Fruit fly (Drosophila melanogaster): Measurements from ENCODE around the gene Oga.
A peak's percentile ranks its signal among the peaks of the same experiment; 100 is the strongest.

Oga gene

dm6 chr3R:21215290-21215689 lies 3.6 kb upstream of the Oga start:
- TF ChIP-seq cic (GFP tag; optimal IDR thresholded peaks at IDR 0.05) (no peak), CG1620 (GFP tag; optimal IDR thresholded peaks at IDR 0.05) (no peak), cnc (optimal IDR thresholded peaks at IDR 0.05) (no peak), Hr96 (GFP tag; optimal IDR thresholded peaks at IDR 0.05) (no peak), tj (GFP tag; optimal IDR thresholded peaks at IDR 0.05) (no peak), kay (GFP tag; ENCODE audit: borderline replicate concordance) (no peak), toe (GFP tag; optimal IDR thresholded peaks at IDR 0.05) (no peak), CG12768 (GFP tag; optimal IDR thresholded peaks at IDR 0.05) (no peak), CG7101 (tag; optimal IDR thresholded peaks at IDR 0.05) (no peak), CG5204 (GFP tag; optimal IDR thresholded peaks at IDR 0.05) (no peak), CG33017 (tag; optimal IDR thresholded peaks at IDR 0.05) (no peak), CG14711 (tag; optimal IDR thresholded peaks at IDR 0.05) (no peak), Crg-1 (GFP tag; optimal IDR thresholded peaks at IDR 0.05) (no peak), CG11617 (GFP tag; optimal IDR thresholded peaks at IDR 0.05) (no peak)

DNA sequence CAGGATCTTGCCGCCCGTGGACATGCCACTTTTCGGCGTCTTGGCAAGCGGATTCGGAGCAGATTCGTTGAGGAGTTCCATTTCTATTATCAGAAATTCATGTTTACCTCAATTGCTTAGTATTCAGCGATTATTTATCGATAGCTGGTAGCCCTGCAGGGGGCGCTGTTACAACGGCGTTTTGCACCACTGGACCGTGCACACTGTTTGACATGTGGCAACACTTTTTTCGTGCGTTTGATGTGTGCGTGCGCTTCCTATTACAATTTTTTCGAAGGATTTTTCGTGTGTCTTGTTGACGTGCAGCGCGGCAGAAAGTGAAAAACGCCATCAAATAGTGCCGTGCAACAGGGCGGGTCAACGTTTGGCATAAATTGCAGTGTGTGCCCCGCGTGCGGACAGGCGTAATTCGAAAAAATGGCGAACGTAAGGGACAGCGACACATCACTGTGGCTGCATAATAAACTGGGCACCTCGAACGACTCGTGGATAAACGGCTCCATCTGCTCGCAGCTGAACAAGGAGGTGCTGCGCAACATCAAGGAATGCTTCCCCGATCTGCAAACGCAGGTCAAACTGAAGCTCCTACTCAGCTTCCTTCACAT lies 4.7 kb downstream of the Oga start, which contains the start of the genes CG3337 and Nelf-A:
TSS of gene CG3337 (minus strand) at position 132 of the 605 bp plus-strand sequence.
TSS of gene Nelf-A (plus strand) at position 252 of the 605 bp plus-strand sequence.
- TF ChIP-seq tj (GFP tag; optimal IDR thresholded peaks at IDR 0.05) (peak; percentile 9), pad (GFP tag; optimal IDR thresholded peaks at IDR 0.05) (peak; percentile 74), CG12768 (GFP tag; optimal IDR thresholded peaks at IDR 0.05) (peak; percentile 40), CG5204 (GFP tag; optimal IDR thresholded peaks at IDR 0.05) (no peak), Hr96 (GFP tag; optimal IDR thresholded peaks at IDR 0.05) (no peak), kay (GFP tag; ENCODE audit: borderline replicate concordance) (no peak), CG1620 (GFP tag; optimal IDR thresholded peaks at IDR 0.05) (peak; percentile 90), cic (GFP tag; optimal IDR thresholded peaks at IDR 0.05) (peak; percentile 68), Clk (GFP tag; optimal IDR thresholded peaks at IDR 0.05) (peak; percentile 59), Mnt (GFP tag; optimal IDR thresholded peaks at IDR 0.05) (peak; percentile 89), toe (GFP tag; optimal IDR thresholded peaks at IDR 0.05) (no peak), ovo (GFP tag; optimal IDR thresholded peaks at IDR 0.05) (peak; percentile 75), CG11617 (GFP tag; optimal IDR thresholded peaks at IDR 0.05) (peak; percentile 17), Crg-1 (GFP tag; optimal IDR thresholded peaks at IDR 0.05) (peak; percentile 87), CG7101 (tag; optimal IDR thresholded peaks at IDR 0.05) (peak; percentile 50), CG14711 (tag; optimal IDR thresholded peaks at IDR 0.05) (peak; percentile 64), CG33017 (tag; optimal IDR thresholded peaks at IDR 0.05) (no peak), bab1 (GFP tag; optimal IDR thresholded peaks at IDR 0.05) (peak; percentile 68), cnc (optimal IDR thresholded peaks at IDR 0.05) (no peak), CG7045 (GFP tag; optimal IDR thresholded peaks at IDR 0.05) (peak; percentile 18)

- TF ChIP-seq kay (GFP tag; ENCODE audit: borderline replicate concordance) = no peak
- peak; percentile 49 for TF ChIP-seq cic (GFP tag; optimal IDR thresholded peaks at IDR 0.05)
- TF ChIP-seq Mnt (GFP tag; optimal IDR thresholded peaks at IDR 0.05) = peak; percentile 58
Observed at dm6 chr3R:21224230-21224629, 5.4 kb downstream of the Oga start.

- TF ChIP-seq Crg-1 (GFP tag; optimal IDR thresholded peaks at IDR 0.05) (no peak), tj (GFP tag; optimal IDR thresholded peaks at IDR 0.05) (no peak), CG1620 (GFP tag; optimal IDR thresholded peaks at IDR 0.05) (no peak), Clk (GFP tag; optimal IDR thresholded peaks at IDR 0.05) (no peak), CG33017 (tag; optimal IDR thresholded peaks at IDR 0.05) (no peak), CG11617 (GFP tag; optimal IDR thresholded peaks at IDR 0.05) (no peak), toe (GFP tag; optimal IDR thresholded peaks at IDR 0.05) (no peak), CG7101 (tag; optimal IDR thresholded peaks at IDR 0.05) (no peak), CG12768 (GFP tag; optimal IDR thresholded peaks at IDR 0.05) (no peak), kay (GFP tag; ENCODE audit: borderline replicate concordance) (no peak), Hr96 (GFP tag; optimal IDR thresholded peaks at IDR 0.05) (no peak), CG5204 (GFP tag; optimal IDR thresholded peaks at IDR 0.05) (no peak), CG7045 (GFP tag; optimal IDR thresholded peaks at IDR 0.05) (no peak), Mnt (GFP tag; optimal IDR thresholded peaks at IDR 0.05) (no peak), ovo (GFP tag; optimal IDR thresholded peaks at IDR 0.05) (no peak), bab1 (GFP tag; optimal IDR thresholded peaks at IDR 0.05) (no peak)
Observed at dm6 chr3R:21237099-21237498, 18.2 kb downstream of the Oga start, which contains the start of gene e. Gene e (minus strand): TSS chr3R:21237177.

- TF ChIP-seq CG11617 (GFP tag; optimal IDR thresholded peaks at IDR 0.05) = no peak
- TF ChIP-seq CG1620 (GFP tag; optimal IDR thresholded peaks at IDR 0.05) = no peak
- no peak for TF ChIP-seq Mnt (GFP tag; optimal IDR thresholded peaks at IDR 0.05)
- no peak for TF ChIP-seq Clk (GFP tag; optimal IDR thresholded peaks at IDR 0.05)
- no peak for TF ChIP-seq CG5204 (GFP tag; optimal IDR thresholded peaks at IDR 0.05)
- no peak for TF ChIP-seq CG33017 (tag; optimal IDR thresholded peaks at IDR 0.05)
- no peak for TF ChIP-seq toe (GFP tag; optimal IDR thresholded peaks at IDR 0.05)
- TF ChIP-seq CG7045 (GFP tag; optimal IDR thresholded peaks at IDR 0.05) = no peak
- TF ChIP-seq CG12768 (GFP tag; optimal IDR thresholded peaks at IDR 0.05) = no peak
- TF ChIP-seq cic (GFP tag; optimal IDR thresholded peaks at IDR 0.05) = no peak
Observed at dm6 chr3R:21241332-21241731, 22.5 kb downstream of the Oga start.

- TF ChIP-seq cic (GFP tag; optimal IDR thresholded peaks at IDR 0.05) = no peak
- no peak for TF ChIP-seq ovo (GFP tag; optimal IDR thresholded peaks at IDR 0.05)
- no peak for TF ChIP-seq Clk (GFP tag; optimal IDR thresholded peaks at IDR 0.05)
- no peak for TF ChIP-seq CG7045 (GFP tag; optimal IDR thresholded peaks at IDR 0.05)
- TF ChIP-seq CG12768 (GFP tag; optimal IDR thresholded peaks at IDR 0.05) = no peak
- no peak for TF ChIP-seq CG5204 (GFP tag; optimal IDR thresholded peaks at IDR 0.05)
- no peak for TF ChIP-seq cnc (optimal IDR thresholded peaks at IDR 0.05)
- TF ChIP-seq kay (GFP tag; ENCODE audit: borderline replicate concordance) = no peak
- TF ChIP-seq pad (GFP tag; optimal IDR thresholded peaks at IDR 0.05) = no peak
- no peak for TF ChIP-seq Mnt (GFP tag; optimal IDR thresholded peaks at IDR 0.05)
- TF ChIP-seq bab1 (GFP tag; optimal IDR thresholded peaks at IDR 0.05) = no peak
- TF ChIP-seq Hr96 (GFP tag; optimal IDR thresholded peaks at IDR 0.05) = no peak
- TF ChIP-seq CG11617 (GFP tag; optimal IDR thresholded peaks at IDR 0.05) = no peak
- TF ChIP-seq CG14711 (tag; optimal IDR thresholded peaks at IDR 0.05) = no peak
- no peak for TF ChIP-seq toe (GFP tag; optimal IDR thresholded peaks at IDR 0.05)
- TF ChIP-seq CG33017 (tag; optimal IDR thresholded peaks at IDR 0.05) = no peak
- TF ChIP-seq tj (GFP tag; optimal IDR thresholded peaks at IDR 0.05) = no peak
- no peak for TF ChIP-seq CG1620 (GFP tag; optimal IDR thresholded peaks at IDR 0.05)
Observed at dm6 chr3R:21242318-21242717, 23.4 kb downstream of the Oga start, which contains the start of gene CG5892. Gene CG5892 (plus strand): TSS chr3R:21242618.

Data from whole organism, adult.